Worm (Caenorhabditis elegans) whole organism, young adult: ENCODE results near the gene C13F10.8.

ENCODE experiments used
- B0261.1 ChIP-seq: sonication (generic microtip); optimal IDR thresholded peaks from 2 replicates; lab custom pipeline; 2016; ENCODE audit warnings: mild to moderate bottlenecking, missing genetic modification characterization, moderate library complexity, missing compliant biosample characterization
- ama-1 ChIP-seq, 3 experiments: fragments of 150-350 bp in 1 of 3; sonication (generic microtip) in 2 of 3; optimal IDR thresholded peaks; 2 replicates each; lab custom pipeline; 2014 to 2018; ENCODE audit warnings: missing biosample characterization in 2 of 3, missing genetic modification characterization in 2 of 3, missing genetic modification reagents in 2 of 3
- aptf-3 ChIP-seq: fragments of 200-800 bp; sonication (Bioruptor generic); IDR thresholded peaks from 2 replicates; pipeline ENCODE4 v1.3.6; 2022; ENCODE audit warnings: missing genetic modification characterization, missing compliant biosample characterization
- attf-5 ChIP-seq: fragments of 200-800 bp; sonication (Bioruptor generic); optimal IDR thresholded peaks from 2 replicates; lab custom pipeline; 2018; ENCODE audit warnings: mild to moderate bottlenecking, missing genetic modification characterization, missing compliant biosample characterization
- die-1 ChIP-seq: sonication (generic microtip); optimal IDR thresholded peaks from 2 replicates; lab custom pipeline; 2016; ENCODE audit warnings: missing genotype, mild to moderate bottlenecking, missing genetic modification characterization, missing compliant biosample characterization
- dox-1 ChIP-seq: fragments of 200-800 bp; sonication (Bioruptor generic); IDR thresholded peaks from 2 replicates; pipeline ENCODE4 v1.3.6; 2022; ENCODE audit warnings: missing genetic modification reagents, missing genetic modification characterization, missing compliant biosample characterization
- gei-17 ChIP-seq: fragments of 200-800 bp; sonication (Bioruptor generic); optimal IDR thresholded peaks from 2 replicates; lab custom pipeline; 2018; ENCODE audit warnings: mild to moderate bottlenecking, missing genetic modification characterization, missing compliant biosample characterization
- pha-4 ChIP-seq: fragments of 150-350 bp; sonication (generic microtip); optimal IDR thresholded peaks from 2 replicates; lab custom pipeline; 2014; ENCODE audit warnings: missing biosample characterization, missing genetic modification reagents, missing genetic modification characterization
- tlf-1 ChIP-seq: fragments of 200-800 bp; sonication (Bioruptor generic); optimal IDR thresholded peaks from 2 replicates; lab custom pipeline; 2018; ENCODE audit warnings: mild to moderate bottlenecking, missing genetic modification characterization, missing compliant biosample characterization
- ztf-25 ChIP-seq: fragments of 200-800 bp; sonication (Bioruptor generic); IDR thresholded peaks from 2 replicates; pipeline ENCODE4 v1.3.6; 2022; ENCODE audit warnings: missing genetic modification reagents, missing genetic modification characterization, missing compliant biosample characterization

- no peak for TF ChIP-seq gei-17
- no peak for TF ChIP-seq pha-4 (tag; lab: Kevin White, UChicago)
- TF ChIP-seq ztf-25 (GFP tag; lab: Robert Waterston, UW) = no peak
- TF ChIP-seq dox-1 (GFP tag; lab: Robert Waterston, UW) = no peak
- TF ChIP-seq attf-5 (GFP tag; lab: Kevin White, UChicago) = no peak
- no peak for TF ChIP-seq tlf-1 (GFP tag; lab: Kevin White, UChicago)
- TF ChIP-seq ama-1 (optimal IDR thresholded peaks at IDR 0.05; lab: Kevin White, UChicago) = no peak
- TF ChIP-seq ama-1 (GFP tag; optimal IDR thresholded peaks at IDR 0.05; lab: Kevin White, UChicago) = no peak
- no peak for TF ChIP-seq die-1 (tag; lab: Kevin White, UChicago)
- TF ChIP-seq aptf-3 (GFP tag; lab: Robert Waterston, UW) = no peak
- no peak for TF ChIP-seq B0261.1 (tag; lab: Kevin White, UChicago)
These were observed 11.8 kb downstream of the C13F10.8 start for ce11 chrV:7209001-7209400.
